Worm (Caenorhabditis elegans) whole organism, L4 larva: ENCODE results near the gene gcst-1.
"Not testable (repeated sequence)": the region's sequence is repeated elsewhere in the genome, so short reads cannot be mapped to it uniquely, and the experiment has no call there.

ENCODE experiments used
- F44E2.7 ChIP-seq: fragments of 200-800 bp; sonication (Bioruptor generic); IDR thresholded peaks from 2 replicates; pipeline ENCODE4 v2.1.2; 2022; ENCODE audit warnings: missing genetic modification characterization, missing compliant biosample characterization
- T26A8.4 ChIP-seq: fragments of 200-800 bp; sonication (Bioruptor generic); IDR thresholded peaks from 2 replicates; pipeline ENCODE4 v1.3.6; 2022; ENCODE audit warnings: missing genetic modification characterization, missing compliant biosample characterization
- Y48G9A.11 ChIP-seq: fragments of 200-800 bp; sonication (Bioruptor generic); IDR thresholded peaks from 2 replicates; pipeline ENCODE4 v1.3.6; 2022; ENCODE audit warnings: missing genetic modification reagents, missing genetic modification characterization, missing compliant biosample characterization
- Y5F2A.4 ChIP-seq: fragments of 200-800 bp; sonication (Bioruptor generic); optimal IDR thresholded peaks from 2 replicates; lab custom pipeline; 2018; ENCODE audit warnings: mild to moderate bottlenecking, missing genetic modification characterization, missing compliant biosample characterization
- ZK546.5 ChIP-seq, 2 experiments: sonication (generic microtip); optimal IDR thresholded peaks; 2 replicates each; lab custom pipeline; 2017; ENCODE audit warnings: missing biosample characterization in 2 of 2, missing genetic modification characterization in 2 of 2
- aly-2 ChIP-seq: sonication (generic microtip); optimal IDR thresholded peaks from 2 replicates; lab custom pipeline; 2018; ENCODE audit warnings: missing biosample characterization, missing genetic modification characterization
- arid-1 ChIP-seq: fragments of 200-800 bp; sonication (Bioruptor generic); conservative IDR thresholded peaks from 2 replicates; pipeline ENCODE4 v1.3.6; 2022; ENCODE audit warnings: missing genetic modification reagents, missing genetic modification characterization, missing compliant biosample characterization
- attf-4 ChIP-seq: sonication (generic microtip); optimal IDR thresholded peaks from 3 replicates; lab custom pipeline; 2017; ENCODE audit warnings: missing biosample characterization, missing genetic modification characterization
- ceh-32 ChIP-seq: sonication (generic microtip); optimal IDR thresholded peaks from 2 replicates; lab custom pipeline; 2016; ENCODE audit warnings: mild to moderate bottlenecking, missing genetic modification characterization, missing compliant biosample characterization; ENCODE audit not compliant: poor library complexity
- ctbp-1 ChIP-seq: fragments of 200-800 bp; sonication (Bioruptor generic); IDR thresholded peaks from 2 replicates; pipeline ENCODE4 v1.3.6; 2022; ENCODE audit warnings: missing genetic modification reagents, missing genetic modification characterization, missing compliant biosample characterization
- daf-12 ChIP-seq: fragments of 150-350 bp; optimal IDR thresholded peaks from 2 replicates; lab custom pipeline; 2014; ENCODE audit warnings: missing biosample characterization, missing genetic modification reagents, missing genetic modification characterization
- daf-16 ChIP-seq, 3 experiments: sonication (generic microtip); optimal IDR thresholded peaks; 2 replicates each; lab custom pipeline; 2016 to 2017; ENCODE audit warnings: missing genetic modification characterization in 3 of 3, missing genetic modification reagents in 3 of 3, mild to moderate bottlenecking in 2 of 3, missing compliant biosample characterization in 2 of 3, missing biosample characterization in 1 of 3, moderate library complexity in 1 of 3
- dmd-6 ChIP-seq: fragments of 200-800 bp; sonication (Bioruptor generic); IDR thresholded peaks from 2 replicates; pipeline ENCODE4 v1.3.6; 2022; ENCODE audit warnings: missing genetic modification reagents, missing genetic modification characterization, missing compliant biosample characterization
- dmd-8 ChIP-seq: fragments of 200-800 bp; sonication (Bioruptor generic); IDR thresholded peaks from 2 replicates; pipeline ENCODE4 v1.3.6; 2022; ENCODE audit warnings: missing genetic modification characterization, missing compliant biosample characterization
- duxl-1 ChIP-seq: sonication (generic microtip); optimal IDR thresholded peaks from 2 replicates; lab custom pipeline; 2016; ENCODE audit warnings: mild to moderate bottlenecking, missing genetic modification characterization, moderate library complexity, missing compliant biosample characterization; ENCODE audit not compliant: poor library complexity
- egl-43 ChIP-seq: fragments of 200-800 bp; sonication (Bioruptor generic); IDR thresholded peaks from 2 replicates; pipeline ENCODE4 v1.3.6; 2022; ENCODE audit warnings: missing genetic modification reagents, missing genetic modification characterization, missing compliant biosample characterization
- fkh-10 ChIP-seq: fragments of 150-350 bp; optimal IDR thresholded peaks from 2 replicates; lab custom pipeline; 2014; ENCODE audit warnings: missing biosample characterization, missing genetic modification reagents, missing genetic modification characterization
- fos-1 ChIP-seq: fragments of 150-350 bp; optimal IDR thresholded peaks from 2 replicates; lab custom pipeline; 2014; ENCODE audit warnings: missing biosample characterization, missing genetic modification characterization
- hif-1 ChIP-seq, 2 experiments: sonication (generic microtip); optimal IDR thresholded peaks; 2 replicates each; lab custom pipeline; 2016 to 2017; ENCODE audit warnings: missing compliant biosample characterization in 2 of 2, missing genetic modification characterization in 2 of 2, missing genetic modification reagents in 2 of 2, missing genotype in 2 of 2, mild to moderate bottlenecking in 1 of 2
- hlh-30 ChIP-seq: sonication (generic microtip); optimal IDR thresholded peaks from 2 replicates; lab custom pipeline; 2017; ENCODE audit warnings: antibody characterized with exemption, mild to moderate bottlenecking, missing genetic modification characterization, missing compliant biosample characterization; ENCODE audit not compliant: insufficient read depth
- lin-15B ChIP-seq: fragments of 150-350 bp; sonication (generic microtip); optimal IDR thresholded peaks from 3 replicates; lab custom pipeline; 2014; ENCODE audit warnings: missing biosample characterization, missing genetic modification characterization
- lin-29 ChIP-seq: fragments of 200-800 bp; sonication (Bioruptor generic); IDR thresholded peaks from 2 replicates; pipeline ENCODE4 v1.3.6; 2022; ENCODE audit warnings: missing genetic modification reagents, missing genetic modification characterization, missing compliant biosample characterization
- lin-39 ChIP-seq: fragments of 150-350 bp; optimal IDR thresholded peaks from 2 replicates; lab custom pipeline; 2014; ENCODE audit warnings: missing biosample characterization, missing genetic modification reagents, missing genetic modification characterization
- lir-3 ChIP-seq: sonication (generic microtip); optimal IDR thresholded peaks from 2 replicates; lab custom pipeline; 2016; ENCODE audit warnings: mild to moderate bottlenecking, missing genetic modification characterization, missing compliant biosample characterization
- madf-5 ChIP-seq, 2 experiments: fragments of 200-800 bp; sonication (Bioruptor generic); IDR thresholded peaks; 2 replicates each; pipeline ENCODE4 v1.3.6; 2022; ENCODE audit warnings: missing compliant biosample characterization in 2 of 2, missing genetic modification characterization in 2 of 2
- madf-9 ChIP-seq: fragments of 200-800 bp; sonication (Bioruptor generic); conservative IDR thresholded peaks from 2 replicates; pipeline ENCODE4 v1.3.6; 2022; ENCODE audit warnings: missing genetic modification reagents, missing genetic modification characterization, missing compliant biosample characterization
- mdl-1 ChIP-seq, 2 experiments: fragments of 150-350 bp in 1 of 2; sonication (generic microtip) in 1 of 2; optimal IDR thresholded peaks; 2 replicates each; lab custom pipeline; 2014 to 2017; ENCODE audit warnings: missing biosample characterization in 2 of 2, missing genetic modification characterization in 2 of 2
- mdt-29 ChIP-seq: fragments of 200-800 bp; sonication (Bioruptor generic); IDR thresholded peaks from 2 replicates; pipeline ENCODE4 v1.3.6; 2022; ENCODE audit warnings: missing genetic modification reagents, missing genetic modification characterization, missing compliant biosample characterization
- mep-1 ChIP-seq: fragments of 150-350 bp; sonication (generic microtip); optimal IDR thresholded peaks from 3 replicates; lab custom pipeline; 2014; ENCODE audit warnings: missing biosample characterization, missing genetic modification characterization
- nhr-10 ChIP-seq: fragments of 150-350 bp; optimal IDR thresholded peaks from 2 replicates; lab custom pipeline; 2014; ENCODE audit warnings: missing biosample characterization, missing genetic modification characterization
- nhr-102 ChIP-seq: sonication (generic microtip); optimal IDR thresholded peaks from 2 replicates; lab custom pipeline; 2016; ENCODE audit warnings: mild to moderate bottlenecking, missing genetic modification characterization, moderate library complexity, missing compliant biosample characterization
- nhr-237 ChIP-seq: sonication (generic microtip); optimal IDR thresholded peaks from 2 replicates; lab custom pipeline; 2017; ENCODE audit warnings: missing biosample characterization, missing genetic modification characterization
- nhr-28 ChIP-seq: fragments of 150-350 bp; optimal IDR thresholded peaks from 2 replicates; lab custom pipeline; 2014; ENCODE audit warnings: missing biosample characterization, missing genetic modification characterization
- nhr-48 ChIP-seq: sonication (generic microtip); optimal IDR thresholded peaks from 2 replicates; lab custom pipeline; 2016; ENCODE audit warnings: mild to moderate bottlenecking, missing genetic modification characterization, missing compliant biosample characterization
- nhr-6 ChIP-seq: fragments of 150-350 bp; optimal IDR thresholded peaks from 2 replicates; lab custom pipeline; 2014; ENCODE audit warnings: missing biosample characterization, missing genetic modification characterization
- pha-4 ChIP-seq, 2 experiments: fragments of 150-350 bp in 1 of 2; fragments of 200-800 bp in 1 of 2; sonication (Bioruptor generic) in 1 of 2; IDR thresholded peaks in 1 of 2; optimal IDR thresholded peaks in 1 of 2; 2 replicates each; pipeline versions ENCODE4 v1.3.6 to Lab custom; 2014 to 2022; ENCODE audit warnings: missing genetic modification characterization in 2 of 2, missing genetic modification reagents in 2 of 2, missing biosample characterization in 1 of 2, missing compliant biosample characterization in 1 of 2
- php-3 ChIP-seq: fragments of 200-800 bp; sonication (Bioruptor generic); IDR thresholded peaks from 2 replicates; pipeline ENCODE4 v1.3.6; 2022; ENCODE audit warnings: missing genetic modification reagents, missing genetic modification characterization, missing compliant biosample characterization
- pqm-1 ChIP-seq: sonication (generic microtip); optimal IDR thresholded peaks from 2 replicates; lab custom pipeline; 2017; ENCODE audit warnings: missing biosample characterization, missing genetic modification characterization
- tra-1 ChIP-seq: fragments of 200-800 bp; sonication (Bioruptor generic); IDR thresholded peaks from 2 replicates; pipeline ENCODE4 v1.3.6; 2022; ENCODE audit warnings: missing genetic modification reagents, missing genetic modification characterization, missing compliant biosample characterization
- vab-7 ChIP-seq: fragments of 200-800 bp; sonication (Bioruptor generic); IDR thresholded peaks from 2 replicates; pipeline ENCODE4 v1.3.6; 2022; ENCODE audit warnings: missing genetic modification reagents, missing genetic modification characterization, missing compliant biosample characterization
- zip-11 ChIP-seq: fragments of 200-800 bp; sonication (Bioruptor generic); IDR thresholded peaks from 2 replicates; pipeline ENCODE4 v1.3.6; 2022; ENCODE audit warnings: missing genetic modification characterization, missing compliant biosample characterization
- ztf-7 ChIP-seq: fragments of 150-350 bp; optimal IDR thresholded peaks from 2 replicates; lab custom pipeline; 2014; ENCODE audit warnings: missing biosample characterization, missing genetic modification characterization

Gene gcst-1

ce11 chrV:5712652-5713051 lies at the start of gene gcst-1 (continued):
- peak; percentile 33 for TF ChIP-seq pqm-1 (tag; lab: Kevin White, UChicago)

- TF ChIP-seq zip-11 (GFP tag; lab: Robert Waterston, UW); lin-39 (tag; lab: Kevin White, UChicago); egl-43 (GFP tag; lab: Robert Waterston, UW): not testable (repeated sequence)
- TF ChIP-seq, all 104 proteins: peak for 0; not testable (repeated sequence) for 104
Observed at ce11 chrV:5663317-5663716, 49.4 kb upstream of the gcst-1 start, which contains the start of gene C14C11.1. C14C11.1 (plus strand) TSS chrV:5663617.

DNA sequence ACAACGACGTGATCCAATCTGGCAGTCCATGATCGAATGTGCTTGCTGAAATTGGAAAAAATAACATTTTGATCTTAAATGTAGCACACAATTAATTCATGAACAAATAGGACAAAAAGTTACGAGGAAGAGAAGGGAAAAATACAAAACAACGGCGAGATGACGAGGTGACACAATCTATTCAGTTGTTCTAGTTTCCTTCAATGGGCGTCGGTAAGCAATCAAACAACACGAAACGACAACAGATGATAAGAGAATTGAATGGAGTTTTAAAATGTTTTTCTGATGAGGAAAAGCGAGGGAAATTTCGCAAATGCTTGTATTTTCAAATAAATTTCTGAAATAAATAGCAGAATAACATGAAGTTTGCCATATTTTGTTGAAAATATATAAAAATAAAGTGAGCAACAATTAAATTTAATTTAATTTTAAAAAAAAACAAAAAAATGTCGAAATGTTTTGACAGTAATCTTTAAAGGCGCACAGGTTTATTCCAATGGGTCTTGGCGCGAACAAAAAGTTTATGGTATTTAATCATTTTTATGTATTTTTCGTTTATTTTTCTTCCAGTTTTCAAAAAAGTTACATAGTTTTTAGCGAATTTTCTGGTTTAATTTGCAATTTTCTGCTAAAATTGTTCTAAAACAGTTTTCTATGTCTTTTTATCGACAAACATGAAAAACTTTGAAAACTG lies 46.5 kb upstream of the gcst-1 start, which contains the start of gene C14C11.7:
Gene C14C11.7 (minus strand): TSS at position 51 of the 694 bp plus-strand sequence.
- TF ChIP-seq lin-29 (GFP tag; lab: Robert Waterston, UW) (no peak), aly-2 (tag; lab: Kevin White, UChicago) (no peak), hlh-30 (tag; lab: Kevin White, UChicago) (no peak), pha-4 (GFP tag; IDR thresholded peaks at IDR 0.05; lab: Robert Waterston, UW) (no peak), pha-4 (tag; optimal IDR thresholded peaks at IDR 0.05; lab: Kevin White, UChicago) (no peak), arid-1 (GFP tag; lab: Robert Waterston, UW) (no peak), T26A8.4 (GFP tag; lab: Robert Waterston, UW) (no peak), vab-7 (no peak), mep-1 (tag; lab: Kevin White, UChicago) (no peak), nhr-102 (tag; lab: Kevin White, UChicago) (no peak), daf-16 (GFP tag; optimal IDR thresholded peaks at IDR 0.05; lab: Kevin White, UChicago) (no peak), daf-16 (tag; optimal IDR thresholded peaks at IDR 0.05; lab: Kevin White, UChicago) (peak; percentile 86), nhr-28 (tag; lab: Kevin White, UChicago) (peak; percentile 41), attf-4 (no peak)
- TF ChIP-seq, all 104 proteins: peak for 2

DNA sequence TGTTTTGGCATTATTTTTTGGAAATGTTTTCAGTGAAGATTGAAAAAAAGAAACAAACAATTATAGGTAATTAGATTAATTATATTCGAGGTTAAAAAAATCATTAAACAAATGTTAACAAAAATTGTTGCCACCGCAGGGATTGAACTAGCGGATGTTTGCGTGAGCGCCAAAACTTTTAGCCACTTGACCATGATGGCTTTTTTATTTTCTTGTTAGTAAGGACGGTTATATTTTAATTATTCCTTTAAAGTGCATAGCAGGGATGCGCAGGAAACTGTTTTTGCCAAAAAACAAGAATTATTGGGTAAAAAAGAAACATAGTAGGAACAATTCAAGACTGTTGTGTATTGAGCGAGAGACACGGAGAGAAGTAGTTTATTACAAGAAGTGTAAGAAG lies 45.4 kb upstream of the gcst-1 start:
- TF ChIP-seq ceh-32 (tag; lab: Kevin White, UChicago) (no peak), duxl-1 (peak; percentile 88), ztf-7 (tag; lab: Kevin White, UChicago) (no peak), mdl-1 (tag; optimal IDR thresholded peaks at IDR 0.05; lab: Kevin White, UChicago) (no peak), Y5F2A.4 (GFP tag; lab: Kevin White, UChicago) (peak; percentile 88), fkh-10 (no peak), dmd-6 (GFP tag; lab: Robert Waterston, UW) (peak; percentile 29), madf-9 (peak; percentile 66), vab-7 (peak; percentile 75), lir-3 (tag; lab: Kevin White, UChicago) (peak; percentile 55), ctbp-1 (peak; percentile 85), lin-29 (GFP tag; lab: Robert Waterston, UW) (peak; percentile 76), lin-15B (tag; lab: Kevin White, UChicago) (no peak), nhr-48 (tag; lab: Kevin White, UChicago) (peak; percentile 57), madf-5 (GFP tag; IDR thresholded peaks at IDR 0.05; lab: Robert Waterston, UW) (peak; percentile 68 to 100; a peak in 3 of 4 replicates), zip-11 (GFP tag; lab: Robert Waterston, UW) (peak; percentile 84; the same call in 1 of the 2 replicates), nhr-237 (tag; lab: Kevin White, UChicago) (no peak), dmd-8 (GFP tag; lab: Robert Waterston, UW) (peak; percentile 84), hif-1 (tag; optimal IDR thresholded peaks at IDR 0.05; lab: Kevin White, UChicago) (peak in 1 of 2 experiments; percentile 47), tra-1 (peak; percentile 83), nhr-6 (tag; lab: Kevin White, UChicago) (no peak), daf-12 (tag; lab: Kevin White, UChicago) (no peak), mdt-29 (peak; percentile 72), ZK546.5 (tag; optimal IDR thresholded peaks at IDR 0.05; lab: Kevin White, UChicago) (no peak), Y48G9A.11 (GFP tag; lab: Robert Waterston, UW) (peak; percentile 87), fos-1 (tag; lab: Kevin White, UChicago) (no peak), F44E2.7 (peak; percentile 97), nhr-10 (tag; lab: Kevin White, UChicago) (no peak), pha-4 (GFP tag; IDR thresholded peaks at IDR 0.05; lab: Robert Waterston, UW) (peak; percentile 91), pha-4 (tag; optimal IDR thresholded peaks at IDR 0.05; lab: Kevin White, UChicago) (no peak), php-3 (GFP tag; lab: Robert Waterston, UW) (peak; percentile 86), egl-43 (GFP tag; lab: Robert Waterston, UW) (peak; percentile 86)
